Fruit fly (Drosophila melanogaster): Measurements from ENCODE around the gene Schip1.

Schip1 gene

dm6 chr2L:10334854-10335277 is 4.0 kb upstream of the Schip1 start:
- no peak for TF ChIP-seq CG12605 (GFP tag; IDR thresholded peaks at IDR 0.05)
- TF ChIP-seq CG13204 (GFP tag; optimal IDR thresholded peaks at IDR 0.05): no peak
- TF ChIP-seq CG4496 (GFP tag; IDR thresholded peaks at IDR 0.05): no peak
- no peak for TF ChIP-seq rn (GFP tag; IDR thresholded peaks at IDR 0.05)
- TF ChIP-seq CG14655 (GFP tag; optimal IDR thresholded peaks at IDR 0.05): no peak
- TF ChIP-seq EcR (GFP tag; optimal IDR thresholded peaks at IDR 0.05): peak; percentile 84
- peak; percentile 14 for TF ChIP-seq CG15710 (tag; optimal IDR thresholded peaks at IDR 0.05)
- TF ChIP-seq CG34367 (tag; optimal IDR thresholded peaks at IDR 0.05): peak; percentile 48
- peak; percentile 30 for TF ChIP-seq Snoo (tag; optimal IDR thresholded peaks at IDR 0.05)
- no peak for TF ChIP-seq fd96Ca (GFP tag; IDR thresholded peaks at IDR 0.05)
- TF ChIP-seq Pif1B (GFP tag; optimal IDR thresholded peaks at IDR 0.05): peak; percentile 63
- no peak for TF ChIP-seq CG8159 (tag; optimal IDR thresholded peaks at IDR 0.05)
- peak; percentile 28 for TF ChIP-seq gl (tag; optimal IDR thresholded peaks at IDR 0.05)
- TF ChIP-seq CG17806 (tag; optimal IDR thresholded peaks at IDR 0.05): peak; percentile 28
- TF ChIP-seq Ets98B (GFP tag; IDR thresholded peaks at IDR 0.05): peak; percentile 64; the same call in 1 of the 2 replicates
- peak; percentile 51; the same call in 1 of the 2 replicates for TF ChIP-seq CG32121 (GFP tag; IDR thresholded peaks at IDR 0.05)
- TF ChIP-seq CG8301 (tag; optimal IDR thresholded peaks at IDR 0.05): peak; percentile 21
- TF ChIP-seq D1 (tag; optimal IDR thresholded peaks at IDR 0.05): no peak
- TF ChIP-seq CG9948 (tag; optimal IDR thresholded peaks at IDR 0.05): peak; percentile 5

- TF ChIP-seq CG14655 (GFP tag; optimal IDR thresholded peaks at IDR 0.05): no peak
- TF ChIP-seq CG15710 (tag; optimal IDR thresholded peaks at IDR 0.05): no peak
- TF ChIP-seq fd96Ca (GFP tag; IDR thresholded peaks at IDR 0.05): no peak
- no peak for TF ChIP-seq CG8301 (tag; optimal IDR thresholded peaks at IDR 0.05)
- TF ChIP-seq CG12605 (GFP tag; IDR thresholded peaks at IDR 0.05): no peak
- TF ChIP-seq CG13204 (GFP tag; optimal IDR thresholded peaks at IDR 0.05): no peak
- TF ChIP-seq gl (tag; optimal IDR thresholded peaks at IDR 0.05): no peak
- no peak for TF ChIP-seq Snoo (tag; optimal IDR thresholded peaks at IDR 0.05)
- no peak for TF ChIP-seq CG34367 (tag; optimal IDR thresholded peaks at IDR 0.05)
- TF ChIP-seq CG8159 (tag; optimal IDR thresholded peaks at IDR 0.05): no peak
These were observed 3.3 kb upstream of the Schip1 start for dm6 chr2L:10334213-10334612.

dm6 chr2L:10333091-10333991 is 2.4 kb upstream of the Schip1 start, which contains the start of gene GATAd:
GATAd (plus strand) TSS chr2L:10333734.
- no peak for TF ChIP-seq D1 (tag; optimal IDR thresholded peaks at IDR 0.05)

- no peak for TF ChIP-seq CG13204 (GFP tag; optimal IDR thresholded peaks at IDR 0.05)
- no peak for TF ChIP-seq CG10348 (GFP tag; IDR thresholded peaks at IDR 0.05)
- TF ChIP-seq Pif1A (GFP tag; optimal IDR thresholded peaks at IDR 0.05): no peak
- no peak for TF ChIP-seq CG14655 (GFP tag; optimal IDR thresholded peaks at IDR 0.05)
- no peak for TF ChIP-seq CG8159 (tag; optimal IDR thresholded peaks at IDR 0.05)
- TF ChIP-seq Ets98B (GFP tag; IDR thresholded peaks at IDR 0.05): no peak
- no peak for TF ChIP-seq CG34367 (tag; optimal IDR thresholded peaks at IDR 0.05)
- TF ChIP-seq CG12605 (GFP tag; IDR thresholded peaks at IDR 0.05): no peak
- no peak for TF ChIP-seq rn (GFP tag; IDR thresholded peaks at IDR 0.05)
- TF ChIP-seq Pif1B (GFP tag; optimal IDR thresholded peaks at IDR 0.05): no peak
- TF ChIP-seq Snoo (tag; optimal IDR thresholded peaks at IDR 0.05): no peak
- TF ChIP-seq CG32121 (GFP tag; IDR thresholded peaks at IDR 0.05): no peak
- TF ChIP-seq CG9948 (tag; optimal IDR thresholded peaks at IDR 0.05): no peak
- TF ChIP-seq D1 (tag; optimal IDR thresholded peaks at IDR 0.05): no peak
These were observed 3.1 kb downstream of the Schip1 start, which contains the start of gene RnrL for dm6 chr2L:10327790-10328189. RnrL (minus strand) TSS chr2L:10327943.

dm6 chr2L:10322773-10323487 is 8.0 kb downstream of the Schip1 start, which contains the start of gene CG5381:
CG5381 (minus strand) TSS chr2L:10323102.
- TF ChIP-seq CG14655 (GFP tag; optimal IDR thresholded peaks at IDR 0.05) (no peak), CG4496 (GFP tag; IDR thresholded peaks at IDR 0.05) (no peak), CG32121 (GFP tag; IDR thresholded peaks at IDR 0.05) (no peak), Pif1A (GFP tag; optimal IDR thresholded peaks at IDR 0.05) (no peak), CG15710 (tag; optimal IDR thresholded peaks at IDR 0.05) (no peak), D1 (tag; optimal IDR thresholded peaks at IDR 0.05) (no peak)

dm6 chr2L:10322176-10322575 is 8.7 kb downstream of the Schip1 start, which contains the start of gene CG4995:
CG4995 (plus strand) TSS chr2L:10322476.
- no peak for TF ChIP-seq CG8159 (tag; optimal IDR thresholded peaks at IDR 0.05)
- TF ChIP-seq CG17806 (tag; optimal IDR thresholded peaks at IDR 0.05): no peak
- TF ChIP-seq Ets98B (GFP tag; IDR thresholded peaks at IDR 0.05): no peak
- no peak for TF ChIP-seq CG32121 (GFP tag; IDR thresholded peaks at IDR 0.05)
- no peak for TF ChIP-seq fd96Ca (GFP tag; IDR thresholded peaks at IDR 0.05)
- no peak for TF ChIP-seq rn (GFP tag; IDR thresholded peaks at IDR 0.05)
- no peak for TF ChIP-seq EcR (GFP tag; optimal IDR thresholded peaks at IDR 0.05)
- no peak for TF ChIP-seq Pif1B (GFP tag; optimal IDR thresholded peaks at IDR 0.05)
- no peak for TF ChIP-seq CG13204 (GFP tag; optimal IDR thresholded peaks at IDR 0.05)
- no peak for TF ChIP-seq Pif1A (GFP tag; optimal IDR thresholded peaks at IDR 0.05)
- no peak for TF ChIP-seq CG12605 (GFP tag; IDR thresholded peaks at IDR 0.05)
- no peak for TF ChIP-seq CG9948 (tag; optimal IDR thresholded peaks at IDR 0.05)
- TF ChIP-seq CG10348 (GFP tag; IDR thresholded peaks at IDR 0.05): no peak
- TF ChIP-seq CG15710 (tag; optimal IDR thresholded peaks at IDR 0.05): no peak
- no peak for TF ChIP-seq D1 (tag; optimal IDR thresholded peaks at IDR 0.05)

Data from whole organism, pupa.